Worm (Caenorhabditis elegans): Measurements from ENCODE around the gene idpp-6.

DNA sequence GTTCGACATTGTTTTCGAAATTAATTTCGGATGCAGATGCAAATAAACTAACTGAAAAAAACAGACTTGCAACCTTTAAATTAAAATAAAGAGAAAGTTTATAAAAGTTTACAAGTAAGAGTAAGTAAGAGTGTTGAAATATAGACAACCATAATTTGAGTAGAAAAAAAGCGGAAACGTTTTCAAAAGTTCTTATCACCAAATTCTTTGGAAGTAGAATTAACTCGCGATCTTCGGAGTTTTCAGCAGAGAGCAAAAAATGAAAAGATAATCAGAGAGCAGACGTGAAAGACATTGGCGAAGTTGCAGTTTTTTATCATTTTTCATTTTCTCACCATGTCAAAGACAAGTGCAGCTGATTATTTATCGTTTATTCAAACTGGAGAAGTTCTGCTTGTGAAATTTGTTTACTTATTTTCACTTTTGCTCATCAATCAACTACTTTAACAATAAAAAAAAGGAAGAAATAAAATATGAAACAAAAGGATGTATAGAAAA is 21.2 kb upstream of the idpp-6 start, which contains the start of gene abts-4:
- TF ChIP-seq lsy-2 (tag; optimal IDR thresholded peaks at IDR 0.05) (no peak), unc-39 (tag; optimal IDR thresholded peaks at IDR 0.05) (no peak), unc-62 (GFP tag; optimal IDR thresholded peaks at IDR 0.05) (no peak), blmp-1 (tag; optimal IDR thresholded peaks at IDR 0.05; ENCODE audit: insufficient read depth) (no peak), lin-39 (tag; optimal IDR thresholded peaks at IDR 0.05) (no peak), nhr-11 (tag; optimal IDR thresholded peaks at IDR 0.05) (no peak), ama-1 (optimal IDR thresholded peaks at IDR 0.05) (no peak), nhr-237 (tag; optimal IDR thresholded peaks at IDR 0.05) (no peak), dmd-4 (tag; optimal IDR thresholded peaks at IDR 0.05) (no peak), R02D3.7 (tag; optimal IDR thresholded peaks at IDR 0.05) (no peak), nhr-77 (tag; optimal IDR thresholded peaks at IDR 0.05) (no peak), ceh-82 (tag; optimal IDR thresholded peaks at IDR 0.05) (no peak), skn-1 (tag; optimal IDR thresholded peaks at IDR 0.05) (no peak)
